Fruit fly (Drosophila melanogaster): Measurements from ENCODE around the gene CIA30.

Gene CIA30

dm6 chr3R:29690539-29690852 lies 46.3 kb upstream of the CIA30 start (continued):
- TF ChIP-seq CG6276 (GFP tag; optimal IDR thresholded peaks at IDR 0.05) = peak; percentile 36
- TF ChIP-seq Hr38 (GFP tag; optimal IDR thresholded peaks at IDR 0.05) = no peak
- no peak for TF ChIP-seq CG7368 (GFP tag; optimal IDR thresholded peaks at IDR 0.05)
- no peak for TF ChIP-seq dac (GFP tag; optimal IDR thresholded peaks at IDR 0.05)
- TF ChIP-seq Met (GFP tag; optimal IDR thresholded peaks at IDR 0.05) = peak; percentile 49
- peak; percentile 24 for TF ChIP-seq CG4318 (GFP tag; optimal IDR thresholded peaks at IDR 0.05)
- no peak for TF ChIP-seq CG9139 (GFP tag; optimal IDR thresholded peaks at IDR 0.05)
- peak; percentile 45 for TF ChIP-seq Eip75B (GFP tag; optimal IDR thresholded peaks at IDR 0.05)
- no peak for TF ChIP-seq Eip93F (GFP tag; optimal IDR thresholded peaks at IDR 0.05)
- peak; percentile 48 for TF ChIP-seq esn (GFP tag; optimal IDR thresholded peaks at IDR 0.05)
- TF ChIP-seq Sox14 (GFP tag; optimal IDR thresholded peaks at IDR 0.05) = peak; percentile 49
- TF ChIP-seq CG10669 (GFP tag; optimal IDR thresholded peaks at IDR 0.05) = peak; percentile 62
- TF ChIP-seq cyc (GFP tag; optimal IDR thresholded peaks at IDR 0.05) = peak; percentile 30
- peak; percentile 46 for TF ChIP-seq CG15336 (GFP tag; IDR thresholded peaks at IDR 0.05)
- TF ChIP-seq CG1621 (tag; optimal IDR thresholded peaks at IDR 0.05) = peak; percentile 52
- TF ChIP-seq Ets21C (GFP tag; optimal IDR thresholded peaks at IDR 0.05) = no peak
- no peak for TF ChIP-seq CG6854 (GFP tag; optimal IDR thresholded peaks at IDR 0.05)
- no peak for TF ChIP-seq Blimp-1 (GFP tag; optimal IDR thresholded peaks at IDR 0.05)
- TF ChIP-seq CG8632 (GFP tag; optimal IDR thresholded peaks at IDR 0.05) = peak; percentile 31
- TF ChIP-seq lz (GFP tag; optimal IDR thresholded peaks at IDR 0.05) = peak; percentile 31
- peak; percentile 32 for TF ChIP-seq CG11902 (GFP tag; optimal IDR thresholded peaks at IDR 0.05)
- peak; percentile 58 for TF ChIP-seq Hr4 (GFP tag; optimal IDR thresholded peaks at IDR 0.05)

dm6 chr3R:29690960-29691527 lies 45.7 kb upstream of the CIA30 start:
- TF ChIP-seq fd85E (GFP tag; optimal IDR thresholded peaks at IDR 0.05) (no peak), dsx (GFP tag; optimal IDR thresholded peaks at IDR 0.05; ENCODE audit: poor library complexity, severe bottlenecking) (peak; percentile 100), Met (GFP tag; optimal IDR thresholded peaks at IDR 0.05) (no peak), eg (GFP tag; IDR thresholded peaks at IDR 0.05) (0 out of 3 replicates have a peak, but pooled peaks have one; percentile 19), CG6792 (GFP tag; optimal IDR thresholded peaks at IDR 0.05) (no peak), CG6163 (GFP tag; IDR thresholded peaks at IDR 0.05) (0 out of 3 replicates have a peak, but pooled peaks have one; percentile 5)

dm6 chr3R:29692009-29692641 lies 44.6 kb upstream of the CIA30 start, which contains the start of gene dmrt99B:
TSS of gene dmrt99B (plus strand) at chr3R:29692591.
- TF ChIP-seq Eip93F (GFP tag; optimal IDR thresholded peaks at IDR 0.05) = no peak
- no peak for TF ChIP-seq CG4318 (GFP tag; optimal IDR thresholded peaks at IDR 0.05)
- no peak for TF ChIP-seq cyc (GFP tag; optimal IDR thresholded peaks at IDR 0.05)
- no peak for TF ChIP-seq CG6854 (GFP tag; optimal IDR thresholded peaks at IDR 0.05)
- no peak for TF ChIP-seq CG8119 (GFP tag; IDR thresholded peaks at IDR 0.05)
- no peak for TF ChIP-seq achi (GFP tag; optimal IDR thresholded peaks at IDR 0.05)
- TF ChIP-seq Blimp-1 (GFP tag; optimal IDR thresholded peaks at IDR 0.05) = no peak
- TF ChIP-seq salr (GFP tag; optimal IDR thresholded peaks at IDR 0.05) = no peak
- peak; percentile 29 for TF ChIP-seq Sox14 (GFP tag; optimal IDR thresholded peaks at IDR 0.05)
- no peak for TF ChIP-seq Hr39 (GFP tag; optimal IDR thresholded peaks at IDR 0.05)
- TF ChIP-seq OdsH (GFP tag; optimal IDR thresholded peaks at IDR 0.05) = no peak
- no peak for TF ChIP-seq CG31627 (GFP tag; optimal IDR thresholded peaks at IDR 0.05)
- peak; percentile 43 for TF ChIP-seq dsx (GFP tag; optimal IDR thresholded peaks at IDR 0.05; ENCODE audit: poor library complexity, severe bottlenecking)
- TF ChIP-seq CG10669 (GFP tag; optimal IDR thresholded peaks at IDR 0.05) = no peak
- TF ChIP-seq eg (GFP tag; IDR thresholded peaks at IDR 0.05) = 0 out of 3 replicates have a peak, but pooled peaks have one; percentile 20
- no peak for TF ChIP-seq CG9139 (GFP tag; optimal IDR thresholded peaks at IDR 0.05)
- no peak for TF ChIP-seq Eip78C (GFP tag)
- no peak for TF ChIP-seq Smox (GFP tag; optimal IDR thresholded peaks at IDR 0.05)
- no peak for TF ChIP-seq net (GFP tag; optimal IDR thresholded peaks at IDR 0.05)

All from whole organism, prepupa.